Worm (Caenorhabditis elegans): ENCODE data around the gene Y43C5A.7.

DNA sequence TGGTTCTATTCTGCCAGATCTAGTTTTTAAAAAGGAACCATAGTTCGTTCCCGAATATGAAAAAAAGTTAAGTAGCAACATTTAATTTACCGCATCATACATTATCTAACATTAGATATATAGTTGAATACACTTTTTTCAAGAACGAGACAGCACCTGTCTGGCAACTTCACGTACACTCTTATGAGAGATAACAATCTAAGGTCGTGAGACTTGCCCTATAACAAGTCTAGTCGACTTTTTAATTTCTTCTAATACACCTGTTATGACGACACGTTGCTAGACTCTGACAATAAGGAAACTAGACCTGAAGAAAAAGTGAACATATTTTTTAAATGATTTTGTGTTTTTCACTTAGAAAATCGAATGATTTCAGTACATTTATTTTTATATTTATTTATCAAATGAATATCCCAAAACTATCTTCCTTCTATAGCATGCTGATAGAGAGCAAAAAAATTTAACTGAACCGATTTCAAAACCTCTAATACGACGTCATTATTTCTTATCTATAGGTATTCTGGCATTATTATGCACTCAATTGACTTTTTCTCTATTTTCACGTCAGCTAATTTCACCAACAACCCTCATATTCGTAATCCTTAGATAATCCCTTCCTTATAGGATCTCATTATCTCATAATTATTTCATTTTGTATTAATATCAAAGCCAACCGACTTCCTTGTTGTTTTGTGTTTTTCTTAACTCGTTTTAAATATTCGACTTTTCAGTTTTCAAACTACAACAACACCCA, 24.0 kb upstream of the Y43C5A.7 start:
- no peak for TF ChIP-seq sea-1 (GFP tag; conservative IDR thresholded peaks at IDR 0.05)
- TF ChIP-seq ama-1 (optimal IDR thresholded peaks at IDR 0.05) = no peak
- TF ChIP-seq hnd-1 (tag; optimal IDR thresholded peaks at IDR 0.05) = no peak
- TF ChIP-seq pes-1 (GFP tag; IDR thresholded peaks at IDR 0.05) = no peak
- no peak for TF ChIP-seq tra-4 (tag; optimal IDR thresholded peaks at IDR 0.05)
- TF ChIP-seq B0310.2 (tag; optimal IDR thresholded peaks at IDR 0.05) = no peak
- TF ChIP-seq scrt-1 (GFP tag; IDR thresholded peaks at IDR 0.05) = no peak
- TF ChIP-seq ceh-13 (GFP tag; optimal IDR thresholded peaks at IDR 0.05) = no peak
- no peak for TF ChIP-seq hmbx-1 (tag; optimal IDR thresholded peaks at IDR 0.05)
- TF ChIP-seq F13C5.2 (tag; optimal IDR thresholded peaks at IDR 0.05) = no peak
- TF ChIP-seq hmg-4 (GFP tag; optimal IDR thresholded peaks at IDR 0.05) = no peak

Measured in whole organism, early embryonic.